Fruit fly (Drosophila melanogaster): Measurements from ENCODE around the gene chrb.

DNA sequence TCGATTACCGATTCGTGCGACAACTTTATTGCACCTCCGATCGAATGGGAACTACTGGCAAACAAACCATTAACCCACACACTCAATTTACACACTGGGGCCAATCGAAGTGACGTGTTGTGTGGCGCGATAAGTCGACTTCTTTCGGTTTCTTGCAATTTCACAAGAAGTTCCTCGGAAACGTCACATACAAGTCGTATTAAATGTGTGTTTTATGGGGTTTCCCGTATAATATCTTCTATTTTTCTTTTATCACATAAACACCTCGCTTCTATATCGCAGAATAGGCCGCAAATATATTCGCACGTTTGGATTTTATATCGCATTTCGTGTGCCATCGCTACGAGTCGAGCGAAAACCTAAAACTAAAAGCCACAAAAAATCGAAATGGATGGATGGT, 42.4 kb downstream of the chrb start:
- no peak for TF ChIP-seq Smox (GFP tag; optimal IDR thresholded peaks at IDR 0.05)
- no peak for TF ChIP-seq CG9139 (GFP tag; optimal IDR thresholded peaks at IDR 0.05)
- TF ChIP-seq Eip78C (GFP tag) = no peak
- no peak for TF ChIP-seq Sox14 (GFP tag; optimal IDR thresholded peaks at IDR 0.05)
- TF ChIP-seq lz (GFP tag; optimal IDR thresholded peaks at IDR 0.05) = no peak
- TF ChIP-seq fd59A (GFP tag; optimal IDR thresholded peaks at IDR 0.05) = no peak
